Fruit fly (Drosophila melanogaster) whole organism, embryonic: ENCODE results near the gene aop.

ENCODE experiments used
- Adf1 ChIP-seq: fragments of 200-800 bp; sonication (Bioruptor generic); IDR thresholded peaks from 2 replicates; pipeline ENCODE4 v1.3.6; 2022; ENCODE audit warnings: missing biosample characterization, missing genetic modification characterization
- Antp ChIP-seq: fragments of 200-800 bp; sonication (Bioruptor generic); optimal IDR thresholded peaks from 3 replicates; lab custom pipeline; 2016; ENCODE audit warnings: missing biosample characterization, missing genetic modification characterization
- CG14710 ChIP-seq: fragments of 200-800 bp; sonication (Bioruptor generic); optimal IDR thresholded peaks from 3 replicates; lab custom pipeline; 2019; ENCODE audit warnings: missing biosample characterization, mild to moderate bottlenecking, missing genetic modification characterization, moderate library complexity
- CG15011 ChIP-seq: fragments of 200-800 bp; sonication (Bioruptor generic); optimal IDR thresholded peaks from 3 replicates; lab custom pipeline; 2018; ENCODE audit warnings: missing biosample characterization, mild to moderate bottlenecking, missing genetic modification characterization
- CG15479 ChIP-seq: fragments of 200-800 bp; sonication (Bioruptor generic); optimal IDR thresholded peaks from 3 replicates; lab custom pipeline; 2019; ENCODE audit warnings: missing biosample characterization, mild to moderate bottlenecking, missing genetic modification characterization, moderate library complexity
- CG15601 ChIP-seq: fragments of 200-800 bp; sonication (Bioruptor generic); optimal IDR thresholded peaks from 3 replicates; lab custom pipeline; 2019; ENCODE audit warnings: missing biosample characterization, mild to moderate bottlenecking, missing genetic modification characterization, moderate library complexity
- CG1792 ChIP-seq: fragments of 200-800 bp; sonication (Bioruptor generic); optimal IDR thresholded peaks from 2 replicates; lab custom pipeline; 2016; ENCODE audit warnings: missing biosample characterization, missing genetic modification characterization
- CG2678 ChIP-seq: fragments of 200-800 bp; sonication (Bioruptor generic); optimal IDR thresholded peaks from 3 replicates; lab custom pipeline; 2019; ENCODE audit warnings: missing biosample characterization, mild to moderate bottlenecking, missing genetic modification characterization, moderate library complexity
- CG4360 ChIP-seq: fragments of 200-800 bp; sonication (Bioruptor generic); IDR thresholded peaks from 2 replicates; pipeline ENCODE4 v1.3.6; 2022; ENCODE audit warnings: missing biosample characterization, missing genetic modification characterization
- CG4617 ChIP-seq: fragments of 200-800 bp; sonication (Bioruptor generic); optimal IDR thresholded peaks from 3 replicates; lab custom pipeline; 2016; ENCODE audit warnings: missing biosample characterization, missing genetic modification characterization, borderline replicate concordance
- CG8290 ChIP-seq, 3 experiments: fragments of 200-800 bp; sonication (Bioruptor generic); optimal IDR thresholded peaks; 2 replicates each; lab custom pipeline; 2016 to 2019; ENCODE audit warnings: missing biosample characterization in 3 of 3, missing genetic modification characterization in 3 of 3, mild to moderate bottlenecking in 2 of 3, moderate library complexity in 1 of 3
- CG8388 ChIP-seq: fragments of 200-800 bp; sonication (Bioruptor generic); optimal IDR thresholded peaks from 2 replicates; lab custom pipeline; 2019; ENCODE audit warnings: missing biosample characterization, mild to moderate bottlenecking, missing genetic modification characterization, moderate library complexity
- CG8478 ChIP-seq: fragments of >200 bp; optimal IDR thresholded peaks from 2 replicates; lab custom pipeline; 2018
- CoRest ChIP-seq: fragments of 200-800 bp; sonication (Bioruptor generic); optimal IDR thresholded peaks from 3 replicates; lab custom pipeline; 2018; ENCODE audit warnings: missing biosample characterization, mild to moderate bottlenecking, missing genetic modification characterization, moderate library complexity
- Dll ChIP-seq: fragments of 200-800 bp; sonication (Bioruptor generic); IDR thresholded peaks from 4 replicates; pipeline ENCODE4 v1.3.6; 2022; ENCODE audit warnings: missing biosample characterization, missing genetic modification characterization; ENCODE audit not compliant: partially characterized antibody
- Dp ChIP-seq: fragments of 200-800 bp; sonication (Bioruptor generic); optimal IDR thresholded peaks from 2 replicates; lab custom pipeline; 2018; ENCODE audit warnings: missing biosample characterization, mild to moderate bottlenecking, missing genetic modification characterization, moderate library complexity
- E2f2 ChIP-seq: fragments of 200-800 bp; sonication (Bioruptor generic); IDR thresholded peaks from 2 replicates; pipeline ENCODE4 v1.3.6; 2022; ENCODE audit warnings: missing biosample characterization, missing genetic modification characterization
- Eip74EF ChIP-seq, 2 experiments: fragments of 200-800 bp in 1 of 2; fragments of >200 bp in 1 of 2; sonication (Bioruptor generic) in 1 of 2; optimal IDR thresholded peaks; 2 replicates each; lab custom pipeline; 2017 to 2019; ENCODE audit warnings: missing biosample characterization in 2 of 2, missing genetic modification characterization in 2 of 2, mild to moderate bottlenecking in 1 of 2, moderate library complexity in 1 of 2
- Hand ChIP-seq: fragments of 200-800 bp; sonication (Bioruptor generic); optimal IDR thresholded peaks from 2 replicates; lab custom pipeline; 2017; ENCODE audit warnings: mild to moderate bottlenecking, missing biosample characterization, missing genetic modification reagents, missing genetic modification characterization
- Hmr ChIP-seq: fragments of 200-800 bp; sonication (Bioruptor generic); optimal IDR thresholded peaks from 3 replicates; lab custom pipeline; 2017; ENCODE audit warnings: mild to moderate bottlenecking, missing biosample characterization, missing genetic modification reagents, missing genetic modification characterization
- Hsf ChIP-seq: fragments of 200-800 bp; sonication (Bioruptor generic); optimal IDR thresholded peaks from 3 replicates; lab custom pipeline; 2016; ENCODE audit warnings: missing biosample characterization, missing genetic modification characterization
- MBD-R2 ChIP-seq: fragments of 200-800 bp; sonication (Bioruptor generic); IDR thresholded peaks from 2 replicates; pipeline ENCODE4 v1.3.6; 2022; ENCODE audit warnings: missing biosample characterization, missing genetic modification characterization
- Med ChIP-seq: fragments of 200-800 bp; sonication (Bioruptor generic); peaks from one replicate; lab custom pipeline; 2016; ENCODE audit warnings: missing biosample characterization, missing genetic modification characterization, mild to moderate bottlenecking, inconsistent platforms, moderate library complexity
- NFAT ChIP-seq: fragments of 200-800 bp; sonication (Bioruptor generic); IDR thresholded peaks from 2 replicates; pipeline ENCODE4 v1.3.6; 2022; ENCODE audit warnings: missing biosample characterization, missing genetic modification characterization
- Sry-δ ChIP-seq: fragments of 200-800 bp; sonication (Bioruptor generic); optimal IDR thresholded peaks from 2 replicates; lab custom pipeline; 2016; ENCODE audit warnings: missing biosample characterization, missing genetic modification characterization
- abd-A ChIP-seq: fragments of 200-800 bp; sonication (Bioruptor generic); optimal IDR thresholded peaks from 3 replicates; lab custom pipeline; 2019; ENCODE audit warnings: missing biosample characterization, mild to moderate bottlenecking, missing genetic modification characterization, moderate library complexity
- bowl ChIP-seq: fragments of 200-800 bp; sonication (Bioruptor generic); IDR thresholded peaks from 2 replicates; pipeline ENCODE4 v1.3.6; 2022; ENCODE audit warnings: missing biosample characterization, missing genetic modification characterization
- crp ChIP-seq, 2 experiments: fragments of 200-800 bp; sonication (Bioruptor generic); optimal IDR thresholded peaks; 2 replicates in 1 of 2; 3 replicates in 1 of 2; lab custom pipeline; 2017; ENCODE audit warnings: missing biosample characterization in 2 of 2, missing genetic modification characterization in 2 of 2, mild to moderate bottlenecking in 1 of 2, moderate library complexity in 1 of 2
- exex ChIP-seq: fragments of 200-800 bp; sonication (Bioruptor generic); optimal IDR thresholded peaks from 4 replicates; lab custom pipeline; 2018; ENCODE audit warnings: missing biosample characterization, mild to moderate bottlenecking, missing genetic modification characterization, moderate library complexity
- eyg ChIP-seq: fragments of 200-800 bp; sonication (Bioruptor generic); optimal IDR thresholded peaks from 3 replicates; lab custom pipeline; 2016; ENCODE audit warnings: missing biosample characterization, missing genetic modification characterization
- fru ChIP-seq: fragments of >200 bp; optimal IDR thresholded peaks from 2 replicates; lab custom pipeline; 2017
- gro ChIP-seq: fragments of 200-800 bp; sonication (Bioruptor generic); optimal IDR thresholded peaks from 2 replicates; lab custom pipeline; 2016; ENCODE audit warnings: missing biosample characterization, missing genetic modification characterization
- gsb-n ChIP-seq: fragments of 200-800 bp; sonication (Bioruptor generic); optimal IDR thresholded peaks from 3 replicates; lab custom pipeline; 2018; ENCODE audit warnings: missing biosample characterization, mild to moderate bottlenecking, missing genetic modification characterization
- hkb ChIP-seq, 2 experiments: fragments of 200-800 bp in 1 of 2; fragments of >200 bp in 1 of 2; sonication (Bioruptor generic) in 1 of 2; IDR thresholded peaks in 1 of 2; optimal IDR thresholded peaks in 1 of 2; 2 replicates each; pipeline versions ENCODE4 v1.3.6 to Lab custom; 2017 to 2022; ENCODE audit warnings: missing biosample characterization in 1 of 2, missing genetic modification characterization in 1 of 2
- insv ChIP-seq, 2 experiments: fragments of 200-800 bp; sonication (Bioruptor generic); optimal IDR thresholded peaks; 3 replicates each; lab custom pipeline; 2016 to 2018; ENCODE audit warnings: missing biosample characterization in 2 of 2, missing genetic modification characterization in 2 of 2
- lbe ChIP-seq: fragments of 200-800 bp; sonication (Bioruptor generic); optimal IDR thresholded peaks from 2 replicates; lab custom pipeline; 2016; ENCODE audit warnings: missing biosample characterization, mild to moderate bottlenecking, missing genetic modification characterization
- oc ChIP-seq: fragments of 200-800 bp; sonication (Bioruptor generic); optimal IDR thresholded peaks from 2 replicates; lab custom pipeline; 2018; ENCODE audit warnings: missing biosample characterization, mild to moderate bottlenecking, missing genetic modification characterization, moderate library complexity
- pan ChIP-seq, 4 experiments: fragments of >200 bp in 3 of 4; fragments of 200-800 bp in 1 of 4; sonication (Bioruptor generic) in 1 of 4; optimal IDR thresholded peaks in 3 of 4; IDR thresholded peaks in 1 of 4; 2 replicates each; pipeline versions ENCODE4 v1.3.6 to Lab custom; 2017 to 2022; ENCODE audit warnings: missing biosample characterization in 2 of 4, missing genetic modification characterization in 2 of 4, mixed read lengths in 1 of 4
- pita ChIP-seq: fragments of 200-800 bp; sonication (Bioruptor generic); optimal IDR thresholded peaks from 2 replicates; lab custom pipeline; 2017; ENCODE audit warnings: missing biosample characterization, mild to moderate bottlenecking, missing genetic modification characterization
- pzg ChIP-seq: fragments of 200-800 bp; sonication (Bioruptor generic); optimal IDR thresholded peaks from 3 replicates; lab custom pipeline; 2018; ENCODE audit warnings: missing biosample characterization, mild to moderate bottlenecking, missing genetic modification characterization, moderate library complexity
- rib ChIP-seq: fragments of 200-800 bp; sonication (Bioruptor generic); IDR thresholded peaks from 2 replicates; pipeline ENCODE4 v1.3.6; 2022; ENCODE audit warnings: missing biosample characterization, missing genetic modification characterization
- sens ChIP-seq: fragments of 200-800 bp; sonication (Bioruptor generic); peaks from one replicate; lab custom pipeline; 2016; ENCODE audit warnings: missing biosample characterization, missing genetic modification characterization
- stwl ChIP-seq: fragments of 200-800 bp; sonication (Bioruptor generic); optimal IDR thresholded peaks from 3 replicates; lab custom pipeline; 2018; ENCODE audit warnings: missing biosample characterization, mild to moderate bottlenecking, missing genetic modification characterization, moderate library complexity
- sug ChIP-seq: fragments of 200-800 bp; optimal IDR thresholded peaks from 2 replicates; lab custom pipeline; 2019; ENCODE audit warnings: missing biosample characterization, mild to moderate bottlenecking, missing genetic modification characterization, moderate library complexity
- tx ChIP-seq: fragments of 200-800 bp; sonication (Bioruptor generic); optimal IDR thresholded peaks from 2 replicates; lab custom pipeline; 2016; ENCODE audit warnings: missing biosample characterization, missing genetic modification characterization
- z ChIP-seq: fragments of 200-800 bp; sonication (Bioruptor generic); IDR thresholded peaks from 3 replicates; pipeline ENCODE4 v1.3.6; 2022; ENCODE audit warnings: missing biosample characterization, missing genetic modification characterization
- zen ChIP-seq: fragments of 200-800 bp; sonication (Bioruptor generic); optimal IDR thresholded peaks from 3 replicates; lab custom pipeline; 2018; ENCODE audit warnings: missing biosample characterization, mild to moderate bottlenecking, missing genetic modification characterization, moderate library complexity

aop gene

dm6 chr2L:2217067-2217684 lies 38.6 kb upstream of the aop start, which contains the start of the genes CG15386, CG42371 and mio (continued):
- TF ChIP-seq Hmr (GFP tag; lab: Kevin White, UChicago) (no peak), pan (optimal IDR thresholded peaks at IDR 0.05; lab: Kevin White, UChicago) (no peak), pan (GFP tag; optimal IDR thresholded peaks at IDR 0.05 in 1 of 2, IDR thresholded peaks at IDR 0.05 in 1 of 2) (no peak), Antp (GFP tag; lab: Kevin White, UChicago) (peak; percentile 35), sug (tag; lab: Kevin White, UChicago) (peak; percentile 37), CG8290 (GFP tag; optimal IDR thresholded peaks at IDR 0.05; lab: Kevin White, UChicago) (no peak), CG8290 (tag; optimal IDR thresholded peaks at IDR 0.05; lab: Kevin White, UChicago) (peak in 1 of 2 experiments; percentile 71), CG8388 (GFP tag; lab: Kevin White, UChicago) (no peak), CG15601 (no peak), CG15011 (GFP tag; lab: Kevin White, UChicago) (no peak), CG15479 (GFP tag; lab: Kevin White, UChicago) (peak; percentile 20), eyg (GFP tag; lab: Kevin White, UChicago) (no peak), CG2678 (no peak), Eip74EF (GFP tag; optimal IDR thresholded peaks at IDR 0.05; lab: Kevin White, UChicago) (no peak), insv (GFP tag; optimal IDR thresholded peaks at IDR 0.05; lab: Kevin White, UChicago) (peak in 1 of 2 experiments; percentile 50), oc (no peak), CG8478 (lab: Kevin White, UChicago) (no peak), CoRest (tag; lab: Kevin White, UChicago) (peak; percentile 9), gsb-n (tag; lab: Kevin White, UChicago) (no peak), Hsf (GFP tag; lab: Kevin White, UChicago) (no peak), fru (lab: Kevin White, UChicago) (no peak), crp (GFP tag; optimal IDR thresholded peaks at IDR 0.05; lab: Kevin White, UChicago) (peak; percentile 71 to 96), CG4360 (GFP tag; lab: Robert Waterston, UW) (0 out of 2 replicates have a peak, but pooled peaks have one; percentile 12), pita (GFP tag; lab: Kevin White, UChicago) (no peak), bowl (GFP tag; lab: Robert Waterston, UW) (no peak), Hand (GFP tag; lab: Kevin White, UChicago) (no peak), rib (GFP tag; lab: Robert Waterston, UW) (0 out of 2 replicates have a peak, but pooled peaks have one; percentile 19)

- TF ChIP-seq hkb (optimal IDR thresholded peaks at IDR 0.05; lab: Kevin White, UChicago): no peak
- TF ChIP-seq hkb (GFP tag; IDR thresholded peaks at IDR 0.05; lab: Robert Waterston, UW): no peak
- peak; percentile 99 for TF ChIP-seq zen
- TF ChIP-seq Adf1 (GFP tag; lab: Robert Waterston, UW): peak; percentile 22; the same call in 1 of the 2 replicates
- TF ChIP-seq sens: peak; percentile 8
- TF ChIP-seq abd-A (tag; lab: Kevin White, UChicago): peak; percentile 58
- TF ChIP-seq Med: peak; percentile 79
- peak; percentile 42 for TF ChIP-seq stwl
- peak; percentile 99 for TF ChIP-seq exex (tag; lab: Kevin White, UChicago)
- peak; percentile 9 for TF ChIP-seq gro
- TF ChIP-seq z (GFP tag; lab: Robert Waterston, UW): no peak
- TF ChIP-seq CG14710 (tag; lab: Kevin White, UChicago): peak; percentile 67
- TF ChIP-seq E2f2 (GFP tag; lab: Robert Waterston, UW): peak; percentile 25; the same call in 1 of the 2 replicates
- TF ChIP-seq CG1792: no peak
- TF ChIP-seq Sry-δ (GFP tag; lab: Kevin White, UChicago): peak; percentile 8
- TF ChIP-seq Dp: no peak
- TF ChIP-seq Dll (GFP tag; lab: Robert Waterston, UW): 0 out of 4 replicates have a peak, but pooled peaks have one; percentile 33
- TF ChIP-seq CG4617 (GFP tag; lab: Kevin White, UChicago): peak; percentile 29
- TF ChIP-seq bowl (GFP tag; lab: Robert Waterston, UW): no peak
- no peak for TF ChIP-seq NFAT
- TF ChIP-seq gsb-n (tag; lab: Kevin White, UChicago): peak; percentile 69
- TF ChIP-seq pzg (GFP tag; lab: Kevin White, UChicago): peak; percentile 30
- TF ChIP-seq tx (GFP tag; lab: Kevin White, UChicago): no peak
- TF ChIP-seq MBD-R2 (GFP tag; lab: Robert Waterston, UW): peak; percentile 74
- peak; percentile 35 for TF ChIP-seq lbe
Observed at dm6 chr2L:2216065-2216464, 37.5 kb upstream of the aop start, which contains the start of gene daed. Gene daed, minus strand, starts transcription at chr2L:2216311.
